Worm (Caenorhabditis elegans): ENCODE data around the gene rpc-1.

Gene rpc-1

DNA sequence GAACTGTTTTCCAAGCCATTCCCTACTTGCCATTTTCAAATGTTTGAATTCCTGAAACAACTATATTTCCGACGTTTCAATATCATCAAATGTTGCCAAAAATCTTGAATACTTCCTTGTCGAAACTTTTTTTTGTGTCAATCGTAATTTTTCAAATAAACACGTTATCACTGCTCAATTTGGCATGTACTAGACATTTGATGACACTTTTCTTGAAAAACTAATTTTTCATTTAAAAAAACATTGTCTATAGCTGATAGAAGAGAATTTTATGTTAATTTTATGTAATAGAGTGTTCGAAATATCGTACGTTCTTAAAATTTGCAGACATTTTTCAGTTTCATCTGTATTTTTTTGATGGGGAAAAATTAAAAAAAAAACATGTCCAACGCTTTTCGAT lies 17.3 kb upstream of the rpc-1 start:
- TF ChIP-seq nhr-71 (tag; optimal IDR thresholded peaks at IDR 0.05) (no peak), ceh-8 (GFP tag; optimal IDR thresholded peaks at IDR 0.05) (no peak), fkh-10 (GFP tag; optimal IDR thresholded peaks at IDR 0.05) (no peak), blmp-1 (tag; optimal IDR thresholded peaks at IDR 0.05) (no peak), grh-1 (GFP tag; IDR thresholded peaks at IDR 0.05) (no peak), Y116A8C.19 (tag; optimal IDR thresholded peaks at IDR 0.05; ENCODE audit: borderline replicate concordance) (no peak), C16A3.4 (tag; optimal IDR thresholded peaks at IDR 0.05) (no peak)

DNA sequence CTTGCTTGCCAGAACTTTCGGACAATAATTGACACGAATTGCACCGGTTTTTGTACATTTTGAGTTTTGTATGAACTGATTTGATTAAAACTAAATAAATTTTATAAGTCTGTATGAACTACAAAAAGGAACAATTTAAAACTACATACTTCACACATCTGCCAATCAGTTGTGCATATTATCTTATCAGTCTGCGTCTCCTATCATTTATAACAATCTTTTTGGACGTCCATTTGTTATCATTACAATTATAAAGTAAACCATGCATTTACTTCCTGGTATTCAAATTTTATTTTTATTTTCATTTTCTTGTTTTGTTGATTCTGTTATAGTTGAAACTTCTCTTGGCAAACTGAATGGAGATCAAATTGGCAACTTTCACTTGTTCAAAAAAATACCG lies 14.8 kb upstream of the rpc-1 start, which contains the start of gene cest-10:
cest-10 (plus strand) TSS at position 254 of the 400 bp plus-strand sequence.
- TF ChIP-seq mef-2 (tag; optimal IDR thresholded peaks at IDR 0.05) (no peak), sptf-1 (tag; optimal IDR thresholded peaks at IDR 0.05) (no peak), elt-2 (tag; optimal IDR thresholded peaks at IDR 0.05) (peak; percentile 74), pag-3 (tag; optimal IDR thresholded peaks at IDR 0.05; ENCODE audit: borderline replicate concordance, insufficient read depth) (no peak), lin-39 (tag; optimal IDR thresholded peaks at IDR 0.05) (no peak), snpc-4 (tag; optimal IDR thresholded peaks at IDR 0.05) (no peak), C34B4.2 (tag; optimal IDR thresholded peaks at IDR 0.05) (no peak), ztf-11 (tag; optimal IDR thresholded peaks at IDR 0.05) (no peak), hlh-17 (GFP tag; optimal IDR thresholded peaks at IDR 0.05; ENCODE audit: borderline replicate concordance) (no peak), nhr-71 (tag; optimal IDR thresholded peaks at IDR 0.05) (no peak), dpl-1 (GFP tag; optimal IDR thresholded peaks at IDR 0.05) (no peak), jun-1 (tag; optimal IDR thresholded peaks at IDR 0.05) (peak; percentile 13), fkh-8 (tag; optimal IDR thresholded peaks at IDR 0.05) (no peak), ceh-90 (tag; optimal IDR thresholded peaks at IDR 0.05) (no peak), tlp-1 (tag; optimal IDR thresholded peaks at IDR 0.05) (peak; percentile 32), nhr-84 (tag; optimal IDR thresholded peaks at IDR 0.05) (no peak), efl-1 (optimal IDR thresholded peaks at IDR 0.05) (no peak), efl-1 (GFP tag; optimal IDR thresholded peaks at IDR 0.05 in 1 of 2) (peak in 1 of 2 experiments; percentile 50)

DNA sequence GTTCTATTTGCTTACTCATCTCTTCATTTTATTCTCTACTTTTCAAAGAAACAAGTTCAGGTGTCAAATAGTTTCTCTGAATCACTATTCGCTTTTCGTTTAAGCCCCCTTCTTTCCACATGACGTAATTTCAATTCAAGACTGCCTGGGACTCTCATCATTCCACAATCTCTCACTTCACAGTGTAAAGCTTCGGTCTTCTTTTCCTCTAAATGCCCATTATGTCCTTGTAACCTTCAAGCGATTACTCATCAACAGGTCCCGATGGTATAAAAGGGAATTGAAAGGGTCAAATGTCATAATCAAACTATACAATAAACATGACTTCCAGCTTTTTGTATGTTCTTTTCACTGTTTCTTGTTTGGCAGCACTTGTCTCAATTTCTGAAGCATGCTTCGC lies 13.4 kb upstream of the rpc-1 start, which contains the start of gene C42D4.3:
C42D4.3 (plus strand) TSS at position 298 of the 400 bp plus-strand sequence.
- no peak for TF ChIP-seq ceh-88 (GFP tag; IDR thresholded peaks at IDR 0.05)
- no peak for TF ChIP-seq lin-14 (GFP tag; optimal IDR thresholded peaks at IDR 0.05)
- TF ChIP-seq skn-1 (tag; optimal IDR thresholded peaks at IDR 0.05) = no peak
- no peak for TF ChIP-seq nhr-11 (tag; optimal IDR thresholded peaks at IDR 0.05)
- TF ChIP-seq efl-1 (optimal IDR thresholded peaks at IDR 0.05) = no peak
- no peak for TF ChIP-seq efl-1 (GFP tag; optimal IDR thresholded peaks at IDR 0.05 in 1 of 2)
- no peak for TF ChIP-seq fos-1 (tag; optimal IDR thresholded peaks at IDR 0.05)
- no peak for TF ChIP-seq unc-98 (GFP tag; IDR thresholded peaks at IDR 0.05)
- TF ChIP-seq ztf-11 (tag; optimal IDR thresholded peaks at IDR 0.05) = no peak
- TF ChIP-seq mdl-1 (tag; optimal IDR thresholded peaks at IDR 0.05) = no peak
- no peak for TF ChIP-seq lin-15B (tag; optimal IDR thresholded peaks at IDR 0.05)
- no peak for TF ChIP-seq C34B4.2 (tag; optimal IDR thresholded peaks at IDR 0.05)
- TF ChIP-seq dsc-1 (tag; optimal IDR thresholded peaks at IDR 0.05) = no peak
- no peak for TF ChIP-seq fkh-4 (tag; optimal IDR thresholded peaks at IDR 0.05; ENCODE audit: borderline replicate concordance)
- TF ChIP-seq vab-15 (tag; optimal IDR thresholded peaks at IDR 0.05) = no peak
- no peak for TF ChIP-seq elt-3 (tag; optimal IDR thresholded peaks at IDR 0.05)
- TF ChIP-seq egl-27 (tag; optimal IDR thresholded peaks at IDR 0.05) = no peak
- TF ChIP-seq sup-37 (GFP tag; optimal IDR thresholded peaks at IDR 0.05) = no peak
- no peak for TF ChIP-seq lin-39 (tag; optimal IDR thresholded peaks at IDR 0.05)

DNA sequence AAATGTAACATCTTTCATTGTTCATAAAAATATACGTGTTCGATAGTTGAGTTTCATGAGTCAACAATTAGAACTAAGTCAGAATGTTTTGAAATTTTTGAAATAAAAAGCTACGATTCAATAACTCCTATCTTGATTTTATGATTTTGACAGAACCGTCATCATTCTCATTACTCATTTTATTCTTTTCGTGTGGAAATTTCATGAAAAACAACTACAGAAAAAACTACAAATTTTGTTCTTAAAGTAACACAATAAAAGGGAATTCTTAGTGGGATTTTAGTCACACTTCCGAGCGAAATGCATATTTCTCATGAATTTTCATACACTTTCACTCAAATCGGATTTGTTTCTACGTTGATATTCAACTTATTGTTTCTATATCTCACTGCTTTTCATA lies 11.3 kb upstream of the rpc-1 start, which contains the start of gene str-44:
str-44 (plus strand) TSS at position 301 of the 400 bp plus-strand sequence.
- TF ChIP-seq xbp-1 (tag; optimal IDR thresholded peaks at IDR 0.05) (no peak), fkh-4 (tag; optimal IDR thresholded peaks at IDR 0.05; ENCODE audit: borderline replicate concordance) (no peak), pax-3 (tag; optimal IDR thresholded peaks at IDR 0.05) (no peak), grh-1 (GFP tag; IDR thresholded peaks at IDR 0.05) (no peak), vab-15 (tag; optimal IDR thresholded peaks at IDR 0.05) (no peak), mab-9 (GFP tag; IDR thresholded peaks at IDR 0.05) (no peak), dpl-1 (GFP tag; optimal IDR thresholded peaks at IDR 0.05) (no peak)
